Worm (Caenorhabditis elegans) whole organism, mixed stage, embryonic: Measurements from ENCODE around the gene kvs-1.

Source experiments
- elt-3 ChIP-seq: fragments of 150-350 bp; optimal IDR thresholded peaks from 2 replicates; lab custom pipeline; 2014; ENCODE audit warnings: missing biosample characterization, missing genetic modification characterization
- nhr-12 ChIP-seq: fragments of 150-350 bp; optimal IDR thresholded peaks from 2 replicates; lab custom pipeline; 2014; ENCODE audit warnings: missing biosample characterization, missing genetic modification characterization
- nhr-237 ChIP-seq: fragments of 150-350 bp; optimal IDR thresholded peaks from 2 replicates; lab custom pipeline; 2014; ENCODE audit warnings: missing biosample characterization, missing genetic modification characterization
- snpc-4 ChIP-seq: fragments of 150-350 bp; optimal IDR thresholded peaks from 2 replicates; lab custom pipeline; 2014; ENCODE audit warnings: missing biosample characterization, missing genetic modification characterization
- unc-62 ChIP-seq: fragments of 150-350 bp; optimal IDR thresholded peaks from 2 replicates; lab custom pipeline; 2014; ENCODE audit warnings: missing biosample characterization, missing genetic modification reagents, missing genetic modification characterization

ce11 chrX:7724099-7724498 is 17.2 kb upstream of the kvs-1 start:
- TF ChIP-seq elt-3 (tag; lab: Kevin White, UChicago) (no peak), snpc-4 (tag; lab: Kevin White, UChicago) (no peak), unc-62 (no peak), nhr-237 (tag; lab: Kevin White, UChicago) (no peak), nhr-12 (tag; lab: Kevin White, UChicago) (no peak)
